Fruit fly (Drosophila melanogaster): Measurements from ENCODE around the gene mei-217.

Gene mei-217

dm6 chrX:17090585-17090984 is 52.2 kb downstream of the mei-217 start (continued):
- peak; percentile 36; the same call in 1 of the 2 replicates for TF ChIP-seq Atf6 (GFP tag; IDR thresholded peaks at IDR 0.05)
- peak; percentile 61; the same call in 1 of the 3 replicates for TF ChIP-seq so (GFP tag; IDR thresholded peaks at IDR 0.05)
- TF ChIP-seq slbo (GFP tag; IDR thresholded peaks at IDR 0.05): peak; percentile 43
- TF ChIP-seq p53 (GFP tag; optimal IDR thresholded peaks at IDR 0.05): no peak
- TF ChIP-seq Six4 (GFP tag; optimal IDR thresholded peaks at IDR 0.05): no peak
- TF ChIP-seq CG9932 (GFP tag; IDR thresholded peaks at IDR 0.05): no peak
- no peak for TF ChIP-seq ci (GFP tag; IDR thresholded peaks at IDR 0.05)
- no peak for TF ChIP-seq CG3163 (GFP tag; optimal IDR thresholded peaks at IDR 0.05)
- TF ChIP-seq CG32532 (GFP tag; IDR thresholded peaks at IDR 0.05): peak; percentile 28; the same call in 1 of the 2 replicates
- TF ChIP-seq CHES-1-like (GFP tag; optimal IDR thresholded peaks at IDR 0.05): no peak
- TF ChIP-seq HLH4C (GFP tag; IDR thresholded peaks at IDR 0.05; ENCODE audit: partially characterized antibody): no peak
- TF ChIP-seq tin (GFP tag; optimal IDR thresholded peaks at IDR 0.05): no peak
- TF ChIP-seq cato (GFP tag; optimal IDR thresholded peaks at IDR 0.05; ENCODE audit: borderline replicate concordance): no peak
- peak in 1 of 2 experiments; percentile 30 for TF ChIP-seq bsh (GFP tag; optimal IDR thresholded peaks at IDR 0.05)
- TF ChIP-seq NfI (GFP tag; optimal IDR thresholded peaks at IDR 0.05): no peak
- no peak for TF ChIP-seq CG16863 (GFP tag; optimal IDR thresholded peaks at IDR 0.05)
- no peak for TF ChIP-seq dimm (GFP tag; IDR thresholded peaks at IDR 0.05)
- TF ChIP-seq Med (GFP tag): no peak
- peak; percentile 5 for TF ChIP-seq lab (GFP tag; optimal IDR thresholded peaks at IDR 0.05)
- TF ChIP-seq BEAF-32 (GFP tag; optimal IDR thresholded peaks at IDR 0.05): no peak
- TF ChIP-seq CG6254 (GFP tag; optimal IDR thresholded peaks at IDR 0.05): no peak
- TF ChIP-seq TFAM (GFP tag; optimal IDR thresholded peaks at IDR 0.05): no peak
- peak; percentile 71 for TF ChIP-seq ftz-f1 (GFP tag; optimal IDR thresholded peaks at IDR 0.05)
- TF ChIP-seq Rfx (GFP tag; IDR thresholded peaks at IDR 0.05): peak; percentile 53; the same call in 1 of the 2 replicates
- TF ChIP-seq CG2678 (tag; optimal IDR thresholded peaks at IDR 0.05): no peak
- TF ChIP-seq sd (tag; optimal IDR thresholded peaks at IDR 0.05): no peak
- TF ChIP-seq CG6813 (GFP tag; optimal IDR thresholded peaks at IDR 0.05): no peak
- TF ChIP-seq pan (optimal IDR thresholded peaks at IDR 0.05): no peak
- TF ChIP-seq pan (GFP tag; optimal IDR thresholded peaks at IDR 0.05 in 1 of 2, IDR thresholded peaks at IDR 0.05 in 1 of 2): peak in 1 of 2 experiments; percentile 20
- no peak for TF ChIP-seq en (GFP tag; optimal IDR thresholded peaks at IDR 0.05)
- TF ChIP-seq her (GFP tag; optimal IDR thresholded peaks at IDR 0.05): no peak
- TF ChIP-seq CG12219 (GFP tag; optimal IDR thresholded peaks at IDR 0.05): no peak
- TF ChIP-seq CG11247 (GFP tag; IDR thresholded peaks at IDR 0.05): no peak
- TF ChIP-seq CG2129 (GFP tag; IDR thresholded peaks at IDR 0.05; ENCODE audit: partially characterized antibody): no peak
- TF ChIP-seq Ets97D (GFP tag; optimal IDR thresholded peaks at IDR 0.05): no peak
- no peak for TF ChIP-seq pros (GFP tag; optimal IDR thresholded peaks at IDR 0.05)
- peak; percentile 9; the same call in 1 of the 3 replicates for TF ChIP-seq row (GFP tag; IDR thresholded peaks at IDR 0.05)
- TF ChIP-seq CG13296 (GFP tag; optimal IDR thresholded peaks at IDR 0.05): no peak
- no peak for TF ChIP-seq bigmax (GFP tag; optimal IDR thresholded peaks at IDR 0.05)
- no peak for TF ChIP-seq ssp (GFP tag; IDR thresholded peaks at IDR 0.05)
- no peak for TF ChIP-seq Opbp (GFP tag; IDR thresholded peaks at IDR 0.05; ENCODE audit: partially characterized antibody)
- TF ChIP-seq CG34422 (GFP tag; IDR thresholded peaks at IDR 0.05): no peak
- no peak for TF ChIP-seq dati (GFP tag; IDR thresholded peaks at IDR 0.05)
- TF ChIP-seq CG33213 (GFP tag; optimal IDR thresholded peaks at IDR 0.05): no peak
- TF ChIP-seq CG7271 (tag; optimal IDR thresholded peaks at IDR 0.05): no peak
- TF ChIP-seq Ets65A (GFP tag): peak; percentile 79
- no peak for TF ChIP-seq crp (GFP tag; optimal IDR thresholded peaks at IDR 0.05)
- TF ChIP-seq usp (GFP tag; optimal IDR thresholded peaks at IDR 0.05): no peak
- no peak for TF ChIP-seq ab (GFP tag; optimal IDR thresholded peaks at IDR 0.05)
- TF ChIP-seq oc (tag; optimal IDR thresholded peaks at IDR 0.05): no peak
- no peak for TF ChIP-seq gcm (GFP tag; optimal IDR thresholded peaks at IDR 0.05)
- TF ChIP-seq Usf (GFP tag; optimal IDR thresholded peaks at IDR 0.05): no peak
